Worm (Caenorhabditis elegans) whole organism, late embryonic: ENCODE measurements around the gene fbxa-36.
"Not testable (repeated sequence)": the region's sequence is repeated elsewhere in the genome, so short reads cannot be mapped to it uniquely, and the experiment has no call there.

Experiments
- C38D4.7 ChIP-seq: fragments of 200-800 bp; sonication (Bioruptor generic); optimal IDR thresholded peaks from 2 replicates; lab custom pipeline; 2018; ENCODE audit warnings: mild to moderate bottlenecking, missing genetic modification characterization, moderate library complexity, missing compliant biosample characterization
- ahr-1 ChIP-seq: sonication (generic microtip); optimal IDR thresholded peaks from 2 replicates; lab custom pipeline; 2016; ENCODE audit warnings: missing genetic modification characterization, missing compliant biosample characterization
- hlh-15 ChIP-seq: sonication (generic microtip); optimal IDR thresholded peaks from 2 replicates; lab custom pipeline; 2016; ENCODE audit warnings: missing genetic modification characterization, missing compliant biosample characterization
- nhr-11 ChIP-seq: fragments of 150-350 bp; optimal IDR thresholded peaks from 2 replicates; lab custom pipeline; 2014; ENCODE audit warnings: missing biosample characterization, missing genetic modification characterization
- ref-2 ChIP-seq: sonication (generic microtip); optimal IDR thresholded peaks from 2 replicates; lab custom pipeline; 2016; ENCODE audit warnings: missing genetic modification characterization, missing compliant biosample characterization

- not testable (repeated sequence) for TF ChIP-seq nhr-11 (tag; lab: Kevin White, UChicago); C38D4.7 (GFP tag; lab: Kevin White, UChicago); ahr-1 (tag; lab: Kevin White, UChicago); hlh-15 (tag; lab: Kevin White, UChicago); ref-2 (tag; lab: Kevin White, UChicago)
Measured at ce11 chrIII:1266799-1267198, 26.2 kb downstream of the fbxa-36 start, which contains the start of gene fbxa-151.
